Fruit fly (Drosophila melanogaster) ovary, adult (tissue): ENCODE measurements around the gene CG15465.

Experiments used
- CG17801 ChIP-seq: fragments of 200-800 bp; optimal IDR thresholded peaks from 2 replicates; lab custom pipeline; 2019; ENCODE audit warnings: missing biosample characterization, mild to moderate bottlenecking, missing genetic modification characterization, moderate library complexity; ENCODE audit not compliant: partially characterized antibody

The CG15465 gene

dm6 chrX:5087748-5088147 is 2.2 kb downstream of the CG15465 start:
- TF ChIP-seq CG17801 (GFP tag; lab: Kevin White, UChicago) = no peak

dm6 chrX:5091154-5091553 is 5.6 kb downstream of the CG15465 start:
- no peak for TF ChIP-seq CG17801 (GFP tag; lab: Kevin White, UChicago)

- no peak for TF ChIP-seq CG17801 (GFP tag; lab: Kevin White, UChicago)
These were observed 6.3 kb downstream of the CG15465 start for dm6 chrX:5091757-5092348.

dm6 chrX:5093924-5094323 is 8.4 kb downstream of the CG15465 start:
- TF ChIP-seq CG17801 (GFP tag; lab: Kevin White, UChicago) = no peak

- no peak for TF ChIP-seq CG17801 (GFP tag; lab: Kevin White, UChicago)
These were observed 8.8 kb downstream of the CG15465 start for dm6 chrX:5094387-5094786.

dm6 chrX:5095620-5096019 is 10.1 kb downstream of the CG15465 start:
- TF ChIP-seq CG17801 (GFP tag; lab: Kevin White, UChicago) = no peak

dm6 chrX:5113091-5113490 is 27.5 kb downstream of the CG15465 start:
- no peak for TF ChIP-seq CG17801 (GFP tag; lab: Kevin White, UChicago)

dm6 chrX:5131598-5131997 is 46.0 kb downstream of the CG15465 start, which contains the start of gene Rpn13R:
Gene Rpn13R (plus strand): TSS chrX:5131898.
- no peak for TF ChIP-seq CG17801 (GFP tag; lab: Kevin White, UChicago)

- TF ChIP-seq CG17801 (GFP tag; lab: Kevin White, UChicago) = no peak
These were observed 58.3 kb downstream of the CG15465 start for dm6 chrX:5143810-5144209.

dm6 chrX:5152888-5153287 is 67.3 kb downstream of the CG15465 start:
- TF ChIP-seq CG17801 (GFP tag; lab: Kevin White, UChicago) = no peak

- TF ChIP-seq CG17801 (GFP tag; lab: Kevin White, UChicago) = no peak
These were observed 79.4 kb downstream of the CG15465 start for dm6 chrX:5164924-5165323.

- no peak for TF ChIP-seq CG17801 (GFP tag; lab: Kevin White, UChicago)
These were observed 82.6 kb downstream of the CG15465 start for dm6 chrX:5168193-5168592.

- no peak for TF ChIP-seq CG17801 (GFP tag; lab: Kevin White, UChicago)
These were observed 96.7 kb downstream of the CG15465 start, which contains the start of gene CG5062 for dm6 chrX:5182269-5182668. Gene CG5062 (minus strand): TSS chrX:5182369.

dm6 chrX:5187121-5187520 is 101.6 kb downstream of the CG15465 start:
- no peak for TF ChIP-seq CG17801 (GFP tag; lab: Kevin White, UChicago)

- no peak for TF ChIP-seq CG17801 (GFP tag; lab: Kevin White, UChicago)
These were observed 103.8 kb downstream of the CG15465 start for dm6 chrX:5189312-5189711.

dm6 chrX:5203674-5204073 is 118.1 kb downstream of the CG15465 start:
- no peak for TF ChIP-seq CG17801 (GFP tag; lab: Kevin White, UChicago)

- TF ChIP-seq CG17801 (GFP tag; lab: Kevin White, UChicago) = no peak
These were observed 120.6 kb downstream of the CG15465 start for dm6 chrX:5206152-5206551.
